Worm (Caenorhabditis elegans) whole organism, early embryonic: Measurements from ENCODE around the gene golg-2.

Source experiments
- B0310.2 ChIP-seq: sonication (generic microtip); optimal IDR thresholded peaks from 2 replicates; lab custom pipeline; 2016; ENCODE audit warnings: mild to moderate bottlenecking, missing genetic modification characterization, missing compliant biosample characterization
- F13C5.2 ChIP-seq: sonication (generic microtip); optimal IDR thresholded peaks from 2 replicates; lab custom pipeline; 2017; ENCODE audit warnings: mild to moderate bottlenecking, missing genetic modification characterization, inconsistent platforms, missing compliant biosample characterization
- ama-1 ChIP-seq: fragments of 150-350 bp; optimal IDR thresholded peaks from 2 replicates; lab custom pipeline; 2014
- ceh-13 ChIP-seq: fragments of 200-800 bp; sonication (Bioruptor generic); optimal IDR thresholded peaks from 2 replicates; lab custom pipeline; 2018; ENCODE audit warnings: mild to moderate bottlenecking, missing genetic modification characterization, missing compliant biosample characterization
- ceh-36 ChIP-seq: sonication (generic microtip); optimal IDR thresholded peaks from 2 replicates; lab custom pipeline; 2016; ENCODE audit warnings: missing genetic modification characterization, inconsistent platforms, missing compliant biosample characterization
- ets-7 ChIP-seq: sonication (generic microtip); optimal IDR thresholded peaks from 2 replicates; lab custom pipeline; 2016; ENCODE audit warnings: missing genotype, missing genetic modification characterization, missing compliant biosample characterization
- hmg-4 ChIP-seq: fragments of 200-800 bp; sonication (Bioruptor generic); optimal IDR thresholded peaks from 2 replicates; lab custom pipeline; 2018; ENCODE audit warnings: mild to moderate bottlenecking, missing genetic modification characterization, missing compliant biosample characterization
- hnd-1 ChIP-seq: sonication (generic microtip); optimal IDR thresholded peaks from 2 replicates; lab custom pipeline; 2016; ENCODE audit warnings: missing genetic modification characterization, missing compliant biosample characterization
- scrt-1 ChIP-seq: fragments of 200-800 bp; sonication (Bioruptor generic); IDR thresholded peaks from 2 replicates; pipeline ENCODE4 v1.3.6; 2022; ENCODE audit warnings: missing genetic modification characterization, missing compliant biosample characterization
- tra-4 ChIP-seq: sonication (generic microtip); optimal IDR thresholded peaks from 2 replicates; lab custom pipeline; 2017; ENCODE audit warnings: missing genetic modification characterization, missing compliant biosample characterization

ce11 chrII:5048185-5048795, 8.4 kb upstream of the golg-2 start:
- TF ChIP-seq ceh-36 (no peak), hnd-1 (tag; lab: Kevin White, UChicago) (no peak), hmg-4 (GFP tag; lab: Kevin White, UChicago) (no peak), ets-7 (tag; lab: Kevin White, UChicago) (no peak), B0310.2 (no peak), F13C5.2 (tag; lab: Kevin White, UChicago) (no peak), ama-1 (lab: Kevin White, UChicago) (no peak), scrt-1 (GFP tag; lab: Robert Waterston, UW) (no peak), ceh-13 (GFP tag; lab: Kevin White, UChicago) (no peak), tra-4 (tag; lab: Kevin White, UChicago) (no peak)
